Worm (Caenorhabditis elegans): ENCODE results near the gene swsn-4.

- TF ChIP-seq unc-130 (GFP tag; optimal IDR thresholded peaks at IDR 0.05) (no peak), cebp-2 (GFP tag; IDR thresholded peaks at IDR 0.05) (no peak)
Measured at ce11 chrIV:11078482-11078881, 47.3 kb upstream of the swsn-4 start, which contains the start of gene Y5F2A.4.
